Fruit fly (Drosophila melanogaster) whole organism, embryonic: ENCODE data around the gene CG6656.

Experiments
- Abd-B ChIP-seq: fragments of 200-800 bp; sonication (Bioruptor generic); optimal IDR thresholded peaks from 2 replicates; lab custom pipeline; 2018; ENCODE audit warnings: missing biosample characterization, mild to moderate bottlenecking, missing genetic modification characterization, moderate library complexity
- Antp ChIP-seq: fragments of 200-800 bp; sonication (Bioruptor generic); optimal IDR thresholded peaks from 3 replicates; lab custom pipeline; 2016; ENCODE audit warnings: missing biosample characterization, missing genetic modification characterization
- Atf-2 ChIP-seq: fragments of 200-800 bp; sonication (Bioruptor generic); optimal IDR thresholded peaks from 2 replicates; lab custom pipeline; 2016; ENCODE audit warnings: missing biosample characterization, missing genetic modification characterization
- CG10274 ChIP-seq: fragments of 200-800 bp; sonication (Bioruptor generic); optimal IDR thresholded peaks from 3 replicates; lab custom pipeline; 2017; ENCODE audit warnings: missing biosample characterization, mild to moderate bottlenecking, missing genetic modification characterization
- CG10565 ChIP-seq: fragments of 200-800 bp; sonication (Bioruptor generic); optimal IDR thresholded peaks from 3 replicates; lab custom pipeline; 2016; ENCODE audit warnings: missing biosample characterization, mild to moderate bottlenecking, missing genetic modification characterization
- CG12104 ChIP-seq: fragments of 200-800 bp; sonication (Bioruptor generic); optimal IDR thresholded peaks from 3 replicates; lab custom pipeline; 2016; ENCODE audit warnings: missing biosample characterization, missing genetic modification characterization
- CG14667 ChIP-seq: fragments of 200-800 bp; sonication (Bioruptor generic); IDR thresholded peaks from 2 replicates; pipeline ENCODE4 v1.3.6; 2022; ENCODE audit warnings: missing biosample characterization, missing genetic modification characterization
- CG15269 ChIP-seq: fragments of 200-800 bp; sonication (Bioruptor generic); optimal IDR thresholded peaks from 2 replicates; lab custom pipeline; 2018; ENCODE audit warnings: missing biosample characterization, mild to moderate bottlenecking, missing genetic modification characterization, moderate library complexity
- CG17829 ChIP-seq: fragments of 200-800 bp; optimal IDR thresholded peaks from 2 replicates; lab custom pipeline; 2019; ENCODE audit warnings: missing biosample characterization, mild to moderate bottlenecking, missing genetic modification characterization, moderate library complexity
- CG2116 ChIP-seq: fragments of 200-800 bp; sonication (Bioruptor generic); optimal IDR thresholded peaks from 3 replicates; lab custom pipeline; 2018; ENCODE audit warnings: missing biosample characterization, mild to moderate bottlenecking, missing genetic modification characterization
- CG31441 ChIP-seq: fragments of 200-800 bp; sonication (Bioruptor generic); IDR thresholded peaks from 2 replicates; pipeline ENCODE4 v1.3.6; 2022; ENCODE audit warnings: missing biosample characterization, missing genetic modification characterization
- CG33557 ChIP-seq: fragments of 200-800 bp; sonication (Bioruptor generic); optimal IDR thresholded peaks from 2 replicates; lab custom pipeline; 2019; ENCODE audit warnings: missing biosample characterization, mild to moderate bottlenecking, missing genetic modification characterization, moderate library complexity
- CG34376 ChIP-seq: fragments of 200-800 bp; sonication (Bioruptor generic); optimal IDR thresholded peaks from 2 replicates; lab custom pipeline; 2018; ENCODE audit warnings: missing biosample characterization, mild to moderate bottlenecking, missing genetic modification characterization
- CG7372 ChIP-seq: fragments of 200-800 bp; sonication (Bioruptor generic); IDR thresholded peaks from 2 replicates; pipeline ENCODE4 v1.3.6; 2022; ENCODE audit warnings: missing biosample characterization, missing genetic modification characterization
- CG9437 ChIP-seq: fragments of 200-800 bp; sonication (Bioruptor generic); optimal IDR thresholded peaks from 2 replicates; lab custom pipeline; 2018; ENCODE audit warnings: missing biosample characterization, mild to moderate bottlenecking, missing genetic modification characterization
- CG9727 ChIP-seq: fragments of 200-800 bp; sonication (Bioruptor generic); optimal IDR thresholded peaks from 3 replicates; lab custom pipeline; 2017; ENCODE audit warnings: missing biosample characterization, mild to moderate bottlenecking, missing genetic modification characterization
- D ChIP-seq, 2 experiments: fragments of 200-800 bp in 1 of 2; fragments of >200 bp in 1 of 2; sonication (Bioruptor generic) in 1 of 2; optimal IDR thresholded peaks; 2 replicates in 1 of 2; 3 replicates in 1 of 2; lab custom pipeline; 2017; ENCODE audit warnings: mild to moderate bottlenecking in 1 of 2, missing biosample characterization in 1 of 2, missing genetic modification characterization in 1 of 2, missing genetic modification reagents in 1 of 2
- Drgx ChIP-seq: fragments of 200-800 bp; sonication (Bioruptor generic); IDR thresholded peaks from 2 replicates; pipeline ENCODE4 v1.3.6; 2022; ENCODE audit warnings: missing biosample characterization, missing genetic modification characterization
- HLH54F ChIP-seq: fragments of 200-800 bp; sonication (Bioruptor generic); optimal IDR thresholded peaks from 3 replicates; lab custom pipeline; 2016; ENCODE audit warnings: missing biosample characterization, missing genetic modification characterization
- Hey ChIP-seq: fragments of 200-800 bp; sonication (Bioruptor generic); optimal IDR thresholded peaks from 3 replicates; lab custom pipeline; 2018; ENCODE audit warnings: missing biosample characterization, mild to moderate bottlenecking, missing genetic modification characterization
- Jarid2 ChIP-seq: fragments of 200-800 bp; sonication (Bioruptor generic); optimal IDR thresholded peaks from 3 replicates; lab custom pipeline; 2017; ENCODE audit warnings: mild to moderate bottlenecking, missing biosample characterization, missing genetic modification reagents, missing genetic modification characterization
- MESR4 ChIP-seq: fragments of 200-800 bp; sonication (Bioruptor generic); optimal IDR thresholded peaks from 2 replicates; lab custom pipeline; 2018; ENCODE audit warnings: missing biosample characterization, mild to moderate bottlenecking, missing genetic modification characterization, moderate library complexity
- NK7.1 ChIP-seq: fragments of 200-800 bp; sonication (Bioruptor generic); optimal IDR thresholded peaks from 3 replicates; lab custom pipeline; 2016; ENCODE audit warnings: missing biosample characterization, missing genetic modification characterization
- Taf1 ChIP-seq: fragments of 200-800 bp; sonication (Bioruptor generic); IDR thresholded peaks from 2 replicates; pipeline ENCODE4 v1.3.6; 2022; ENCODE audit warnings: missing biosample characterization, missing genetic modification characterization
- Xbp1 ChIP-seq: fragments of 200-800 bp; sonication (Bioruptor generic); optimal IDR thresholded peaks from 3 replicates; lab custom pipeline; 2016; ENCODE audit warnings: missing biosample characterization, mild to moderate bottlenecking, missing genetic modification characterization
- abd-A ChIP-seq: fragments of 200-800 bp; sonication (Bioruptor generic); optimal IDR thresholded peaks from 3 replicates; lab custom pipeline; 2019; ENCODE audit warnings: missing biosample characterization, mild to moderate bottlenecking, missing genetic modification characterization, moderate library complexity
- al ChIP-seq: fragments of 200-800 bp; sonication (Bioruptor generic); IDR thresholded peaks from 2 replicates; pipeline ENCODE4 v1.3.6; 2022; ENCODE audit warnings: missing biosample characterization, missing genetic modification characterization
- ase ChIP-seq: fragments of 200-800 bp; sonication (Bioruptor generic); IDR thresholded peaks from 3 replicates; pipeline ENCODE4 v1.3.6; 2022; ENCODE audit warnings: missing biosample characterization, missing genetic modification characterization
- ash1 ChIP-seq: fragments of 200-800 bp; sonication (Bioruptor generic); optimal IDR thresholded peaks from 2 replicates; lab custom pipeline; 2018; ENCODE audit warnings: missing biosample characterization, mild to moderate bottlenecking, missing genetic modification characterization
- ato ChIP-seq: fragments of 200-800 bp; sonication (Bioruptor generic); IDR thresholded peaks from 2 replicates; pipeline ENCODE4 v1.3.6; 2022; ENCODE audit warnings: missing biosample characterization, missing genetic modification characterization; ENCODE audit not compliant: partially characterized antibody
- chm ChIP-seq: fragments of 200-800 bp; sonication (Bioruptor generic); IDR thresholded peaks from 2 replicates; pipeline ENCODE4 v1.3.6; 2022; ENCODE audit warnings: missing biosample characterization, missing genetic modification characterization
- dati ChIP-seq: fragments of 200-800 bp; sonication (Bioruptor generic); IDR thresholded peaks from 2 replicates; pipeline ENCODE4 v1.3.6; 2022; ENCODE audit warnings: missing biosample characterization, missing genetic modification characterization
- dm ChIP-seq: fragments of 200-800 bp; sonication (Bioruptor generic); optimal IDR thresholded peaks from 3 replicates; lab custom pipeline; 2016; ENCODE audit warnings: missing biosample characterization, missing genetic modification characterization
- ems ChIP-seq: fragments of 200-800 bp; sonication (Bioruptor generic); optimal IDR thresholded peaks from 3 replicates; lab custom pipeline; 2016; ENCODE audit warnings: missing biosample characterization, missing genetic modification characterization
- ewg ChIP-seq: fragments of 200-800 bp; sonication (Bioruptor generic); optimal IDR thresholded peaks from 3 replicates; lab custom pipeline; 2017; ENCODE audit warnings: mild to moderate bottlenecking, missing biosample characterization, missing genetic modification reagents, missing genetic modification characterization
- gcm2 ChIP-seq: fragments of 200-800 bp; sonication (Bioruptor generic); optimal IDR thresholded peaks from 2 replicates; lab custom pipeline; 2016; ENCODE audit warnings: missing biosample characterization, missing genetic modification characterization
- gsb ChIP-seq: fragments of 200-800 bp; sonication (Bioruptor generic); IDR thresholded peaks from 2 replicates; pipeline ENCODE4 v1.3.6; 2022; ENCODE audit warnings: missing biosample characterization, missing genetic modification characterization
- gt ChIP-seq: fragments of 200-800 bp; sonication (Bioruptor generic); IDR thresholded peaks from 2 replicates; pipeline ENCODE4 v1.3.6; 2022; ENCODE audit warnings: missing biosample characterization, missing genetic modification characterization
- ind ChIP-seq: fragments of 200-800 bp; sonication (Bioruptor generic); optimal IDR thresholded peaks from 3 replicates; lab custom pipeline; 2016; ENCODE audit warnings: missing biosample characterization, missing genetic modification characterization
- jing ChIP-seq: fragments of 200-800 bp; sonication (Bioruptor generic); optimal IDR thresholded peaks from 2 replicates; lab custom pipeline; 2018; ENCODE audit warnings: missing biosample characterization, mild to moderate bottlenecking, missing genetic modification characterization
- p53 ChIP-seq: fragments of 200-800 bp; sonication (Bioruptor generic); optimal IDR thresholded peaks from 2 replicates; lab custom pipeline; 2016; ENCODE audit warnings: missing biosample characterization, missing genetic modification characterization
- pfk ChIP-seq: fragments of 200-800 bp; sonication (Bioruptor generic); optimal IDR thresholded peaks from 2 replicates; lab custom pipeline; 2018; ENCODE audit warnings: missing biosample characterization, mild to moderate bottlenecking, missing genetic modification characterization, moderate library complexity
- pros ChIP-seq: fragments of 200-800 bp; sonication (Bioruptor generic); optimal IDR thresholded peaks from 3 replicates; lab custom pipeline; 2019; ENCODE audit warnings: missing biosample characterization, mild to moderate bottlenecking, missing genetic modification characterization, moderate library complexity
- psq ChIP-seq: fragments of 200-800 bp; sonication (Bioruptor generic); optimal IDR thresholded peaks from 2 replicates; lab custom pipeline; 2017; ENCODE audit warnings: missing biosample characterization, missing genetic modification characterization
- sob ChIP-seq: fragments of 200-800 bp; sonication (Bioruptor generic); IDR thresholded peaks from 2 replicates; pipeline ENCODE4 v1.3.6; 2022; ENCODE audit warnings: missing biosample characterization, missing genetic modification characterization
- toy ChIP-seq: fragments of 200-800 bp; sonication (Bioruptor generic); IDR thresholded peaks from 2 replicates; pipeline ENCODE4 v1.3.6; 2022; ENCODE audit warnings: missing biosample characterization, missing genetic modification characterization
- unc-4 ChIP-seq: fragments of 200-800 bp; sonication (Bioruptor generic); IDR thresholded peaks from 2 replicates; pipeline ENCODE4 v1.3.6; 2022; ENCODE audit warnings: missing biosample characterization, missing genetic modification characterization; ENCODE audit not compliant: partially characterized antibody
- wek ChIP-seq: fragments of 200-800 bp; sonication (Bioruptor generic); optimal IDR thresholded peaks from 3 replicates; lab custom pipeline; 2018; ENCODE audit warnings: missing biosample characterization, mild to moderate bottlenecking, missing genetic modification characterization, moderate library complexity
- z ChIP-seq: fragments of 200-800 bp; sonication (Bioruptor generic); IDR thresholded peaks from 3 replicates; pipeline ENCODE4 v1.3.6; 2022; ENCODE audit warnings: missing biosample characterization, missing genetic modification characterization

CG6656 gene

DNA sequence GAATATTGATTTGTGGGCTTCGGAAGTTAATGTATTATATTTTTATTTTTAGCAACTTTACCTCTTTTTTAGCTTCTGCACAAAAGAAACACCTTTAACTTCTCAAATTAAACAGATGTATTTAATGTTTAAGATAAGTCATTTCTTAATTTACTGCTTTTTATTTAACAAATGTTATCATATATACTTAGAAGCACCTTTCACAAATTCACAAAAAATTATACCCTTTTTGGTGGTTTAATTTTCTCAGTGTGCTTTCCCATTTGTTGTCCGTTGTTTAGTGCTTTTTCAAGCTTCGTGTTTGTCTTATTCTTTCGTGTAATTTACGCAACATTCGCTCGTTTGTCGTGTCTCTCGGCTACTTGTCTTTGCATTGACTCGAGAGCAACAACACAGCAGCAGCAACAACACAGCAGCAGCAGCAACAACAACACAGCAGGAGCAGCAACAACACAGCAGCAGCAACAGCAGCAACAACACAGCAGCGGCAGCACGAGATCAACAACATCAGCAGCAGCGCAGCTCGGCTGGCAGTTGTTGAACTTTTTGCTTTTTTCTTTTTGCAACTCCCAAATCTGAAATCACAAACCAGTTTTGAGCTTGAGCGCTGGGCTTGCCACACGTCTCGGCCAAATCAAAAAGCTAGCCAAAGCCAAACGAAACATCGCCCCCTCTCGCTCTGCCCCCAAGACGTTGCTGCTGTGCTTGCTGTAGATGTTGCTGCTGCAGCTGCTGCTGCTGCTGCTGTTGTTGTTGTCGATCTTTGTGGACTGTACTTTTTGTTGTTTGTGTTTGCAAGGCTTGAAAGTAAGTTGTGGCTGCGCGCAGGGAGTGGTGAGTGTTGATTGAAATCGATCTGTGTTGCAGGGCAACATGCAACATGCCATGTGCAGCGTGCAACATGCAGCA, 37.8 kb upstream of the CG6656 start (continued):
- TF ChIP-seq CG15269 (tag; lab: Kevin White, UChicago) (no peak), abd-A (tag; lab: Kevin White, UChicago) (no peak), Drgx (GFP tag; lab: Robert Waterston, UW) (peak; percentile 34), unc-4 (GFP tag; lab: Robert Waterston, UW) (no peak), Abd-B (no peak), p53 (GFP tag; lab: Kevin White, UChicago) (no peak), ewg (GFP tag; lab: Kevin White, UChicago) (no peak), CG12104 (GFP tag; lab: Kevin White, UChicago) (peak; percentile 31), toy (GFP tag; lab: Robert Waterston, UW) (no peak), CG33557 (no peak), Antp (no peak), gsb (GFP tag; lab: Robert Waterston, UW) (no peak), CG2116 (no peak), MESR4 (GFP tag; lab: Kevin White, UChicago) (no peak), gt (no peak), CG9437 (GFP tag; lab: Kevin White, UChicago) (no peak), CG14667 (GFP tag; lab: Robert Waterston, UW) (no peak), pros (GFP tag; lab: Kevin White, UChicago) (no peak), ase (GFP tag; lab: Robert Waterston, UW) (0 out of 3 replicates have a peak, but pooled peaks have one; percentile 42), CG10565 (no peak), chm (no peak), dm (GFP tag; lab: Kevin White, UChicago) (no peak), CG31441 (GFP tag; lab: Robert Waterston, UW) (peak; percentile 63), HLH54F (GFP tag; lab: Kevin White, UChicago) (no peak), gcm2 (GFP tag; lab: Kevin White, UChicago) (no peak), wek (GFP tag; lab: Kevin White, UChicago) (no peak), NK7.1 (no peak), ato (GFP tag; lab: Robert Waterston, UW) (no peak), ash1 (GFP tag; lab: Kevin White, UChicago) (no peak), jing (GFP tag; lab: Kevin White, UChicago) (no peak), z (GFP tag; lab: Robert Waterston, UW) (0 out of 3 replicates have a peak, but pooled peaks have one; percentile 32), Hey (tag; lab: Kevin White, UChicago) (no peak), dati (GFP tag; lab: Robert Waterston, UW) (no peak), CG10274 (GFP tag; lab: Kevin White, UChicago) (no peak), Taf1 (GFP tag; lab: Robert Waterston, UW) (no peak), Xbp1 (GFP tag; lab: Kevin White, UChicago) (no peak), ind (GFP tag; lab: Kevin White, UChicago) (peak; percentile 50), psq (no peak), CG7372 (GFP tag; lab: Robert Waterston, UW) (no peak), CG9727 (no peak), CG17829 (tag; lab: Kevin White, UChicago) (no peak), ems (GFP tag; lab: Kevin White, UChicago) (peak; percentile 1), Jarid2 (GFP tag; lab: Kevin White, UChicago) (peak; percentile 27), CG34376 (no peak), D (optimal IDR thresholded peaks at IDR 0.05; lab: Kevin White, UChicago) (no peak), D (GFP tag; optimal IDR thresholded peaks at IDR 0.05; lab: Kevin White, UChicago) (peak; percentile 12), pfk (no peak), sob (GFP tag; lab: Robert Waterston, UW) (no peak), Atf-2 (GFP tag; lab: Kevin White, UChicago) (no peak), al (GFP tag; lab: Robert Waterston, UW) (no peak)
